Worm (Caenorhabditis elegans) whole organism, L3 larva: ENCODE measurements around the gene tsp-18.

Source experiments
- R02D3.7 ChIP-seq: fragments of 150-350 bp; optimal IDR thresholded peaks from 2 replicates; lab custom pipeline; 2014; ENCODE audit warnings: missing biosample characterization, missing genetic modification characterization
- ZK546.5 ChIP-seq: sonication (generic microtip); optimal IDR thresholded peaks from 2 replicates; lab custom pipeline; 2017; ENCODE audit warnings: missing biosample characterization, missing genetic modification characterization
- aly-2 ChIP-seq: fragments of 150-350 bp; optimal IDR thresholded peaks from 2 replicates; lab custom pipeline; 2014; ENCODE audit warnings: missing biosample characterization, missing genetic modification characterization
- ama-1 ChIP-seq: fragments of 150-350 bp; optimal IDR thresholded peaks from 2 replicates; lab custom pipeline; 2018
- ceh-16 ChIP-seq: sonication (generic microtip); optimal IDR thresholded peaks from 2 replicates; lab custom pipeline; 2017; ENCODE audit warnings: missing biosample characterization, missing genetic modification characterization
- ceh-28 ChIP-seq: fragments of 150-350 bp; optimal IDR thresholded peaks from 2 replicates; lab custom pipeline; 2014; ENCODE audit warnings: missing biosample characterization, missing genetic modification reagents, missing genetic modification characterization
- ceh-82 ChIP-seq: fragments of 150-350 bp; optimal IDR thresholded peaks from 2 replicates; lab custom pipeline; 2014; ENCODE audit warnings: missing biosample characterization, missing genetic modification characterization
- ceh-9 ChIP-seq: sonication (generic microtip); optimal IDR thresholded peaks from 2 replicates; lab custom pipeline; 2018; ENCODE audit warnings: missing biosample characterization, missing genetic modification characterization
- egl-27 ChIP-seq: sonication (generic microtip); optimal IDR thresholded peaks from 4 replicates; lab custom pipeline; 2017; ENCODE audit warnings: missing biosample characterization, missing genetic modification reagents, missing genetic modification characterization
- egl-5 ChIP-seq: fragments of 150-350 bp; optimal IDR thresholded peaks from 2 replicates; lab custom pipeline; 2017; ENCODE audit warnings: missing biosample characterization, missing genetic modification reagents, missing genetic modification characterization, inconsistent platforms
- elt-1 ChIP-seq: fragments of 150-350 bp; optimal IDR thresholded peaks from 2 replicates; lab custom pipeline; 2014; ENCODE audit warnings: missing biosample characterization, missing genetic modification characterization
- elt-2 ChIP-seq: sonication (generic microtip); optimal IDR thresholded peaks from 2 replicates; lab custom pipeline; 2016; ENCODE audit warnings: missing genetic modification reagents, mild to moderate bottlenecking, missing genetic modification characterization, missing compliant biosample characterization
- elt-3 ChIP-seq, 3 experiments: fragments of 150-350 bp in 1 of 3; sonication (generic microtip) in 2 of 3; optimal IDR thresholded peaks; 2 replicates in 2 of 3; 4 replicates in 1 of 3; lab custom pipeline; 2014 to 2017; ENCODE audit warnings: missing biosample characterization in 3 of 3, missing genetic modification characterization in 3 of 3
- eor-1 ChIP-seq, 2 experiments: fragments of 150-350 bp; optimal IDR thresholded peaks; 2 replicates each; lab custom pipeline; 2014 to 2018; ENCODE audit warnings: missing biosample characterization in 2 of 2, missing genetic modification characterization in 2 of 2
- fkh-10 ChIP-seq: sonication (generic microtip); optimal IDR thresholded peaks from 2 replicates; lab custom pipeline; 2017; ENCODE audit warnings: missing biosample characterization, missing genetic modification reagents, missing genetic modification characterization
- fkh-2 ChIP-seq: fragments of 150-350 bp; optimal IDR thresholded peaks from 2 replicates; lab custom pipeline; 2014; ENCODE audit warnings: missing biosample characterization, missing genetic modification reagents, missing genetic modification characterization
- fos-1 ChIP-seq: fragments of 150-350 bp; optimal IDR thresholded peaks from 2 replicates; lab custom pipeline; 2014; ENCODE audit warnings: missing biosample characterization, missing genetic modification characterization
- hmg-11 ChIP-seq: sonication (generic microtip); optimal IDR thresholded peaks from 2 replicates; lab custom pipeline; 2016; ENCODE audit warnings: missing genetic modification characterization, missing compliant biosample characterization
- jun-1 ChIP-seq: fragments of 150-350 bp; optimal IDR thresholded peaks from 2 replicates; lab custom pipeline; 2014; ENCODE audit warnings: missing biosample characterization, missing genetic modification reagents, missing genetic modification characterization
- lin-15B ChIP-seq: fragments of 150-350 bp; optimal IDR thresholded peaks from 2 replicates; lab custom pipeline; 2014; ENCODE audit warnings: missing biosample characterization, missing genetic modification characterization
- lin-39 ChIP-seq: fragments of 150-350 bp; optimal IDR thresholded peaks from 2 replicates; lab custom pipeline; 2018; ENCODE audit warnings: missing biosample characterization, missing genetic modification reagents, missing genetic modification characterization
- lsy-12 ChIP-seq: sonication (generic microtip); optimal IDR thresholded peaks from 2 replicates; lab custom pipeline; 2016; ENCODE audit warnings: mild to moderate bottlenecking, missing genetic modification characterization, missing compliant biosample characterization
- mdl-1 ChIP-seq: fragments of 150-350 bp; optimal IDR thresholded peaks from 2 replicates; lab custom pipeline; 2014; ENCODE audit warnings: missing biosample characterization, missing genetic modification characterization
- nfya-1 ChIP-seq: sonication (generic microtip); optimal IDR thresholded peaks from 2 replicates; lab custom pipeline; 2017; ENCODE audit warnings: missing genetic modification characterization, mild to moderate bottlenecking, missing compliant biosample characterization, antibody characterized with exemption, moderate library complexity; ENCODE audit not compliant: insufficient read depth
- nhr-11 ChIP-seq: fragments of 150-350 bp; optimal IDR thresholded peaks from 2 replicates; lab custom pipeline; 2014; ENCODE audit warnings: missing biosample characterization, missing genetic modification characterization
- nhr-12 ChIP-seq: fragments of 150-350 bp; optimal IDR thresholded peaks from 2 replicates; lab custom pipeline; 2014; ENCODE audit warnings: missing biosample characterization, missing genetic modification characterization
- nhr-23 ChIP-seq: fragments of 150-350 bp; optimal IDR thresholded peaks from 2 replicates; lab custom pipeline; 2014; ENCODE audit warnings: missing biosample characterization, missing genetic modification reagents, missing genetic modification characterization
- nhr-237 ChIP-seq: fragments of 150-350 bp; optimal IDR thresholded peaks from 2 replicates; lab custom pipeline; 2014; ENCODE audit warnings: missing biosample characterization, missing genetic modification characterization
- nhr-67 ChIP-seq: fragments of 150-350 bp; optimal IDR thresholded peaks from 2 replicates; lab custom pipeline; 2014; ENCODE audit warnings: missing biosample characterization, missing genetic modification characterization
- nhr-76 ChIP-seq: fragments of 150-350 bp; sonication (generic microtip); optimal IDR thresholded peaks from 5 replicates; lab custom pipeline; 2014; ENCODE audit warnings: missing biosample characterization, missing genetic modification characterization
- nhr-77 ChIP-seq: fragments of 150-350 bp; optimal IDR thresholded peaks from 2 replicates; lab custom pipeline; 2014; ENCODE audit warnings: missing biosample characterization, missing genetic modification characterization
- pha-4 ChIP-seq: fragments of 150-350 bp; optimal IDR thresholded peaks from 2 replicates; lab custom pipeline; 2014; ENCODE audit warnings: missing biosample characterization, missing genetic modification reagents, missing genetic modification characterization
- pqm-1 ChIP-seq: fragments of 150-350 bp; optimal IDR thresholded peaks from 2 replicates; lab custom pipeline; 2017; ENCODE audit warnings: missing biosample characterization, missing genetic modification characterization, inconsistent platforms
- sea-2 ChIP-seq: fragments of 150-350 bp; sonication (generic microtip); optimal IDR thresholded peaks from 4 replicates; lab custom pipeline; 2014; ENCODE audit warnings: missing biosample characterization, missing genetic modification reagents, missing genetic modification characterization
- skn-1 ChIP-seq: fragments of 150-350 bp; optimal IDR thresholded peaks from 2 replicates; lab custom pipeline; 2014; ENCODE audit warnings: missing biosample characterization, missing genetic modification characterization
- snpc-4 ChIP-seq: fragments of 150-350 bp; optimal IDR thresholded peaks from 2 replicates; lab custom pipeline; 2014; ENCODE audit warnings: missing biosample characterization, missing genetic modification characterization
- tbx-2 ChIP-seq: sonication (generic microtip); optimal IDR thresholded peaks from 2 replicates; lab custom pipeline; 2016; ENCODE audit warnings: mild to moderate bottlenecking, missing genetic modification characterization, missing compliant biosample characterization
- unc-39 ChIP-seq: sonication (generic microtip); optimal IDR thresholded peaks from 4 replicates; lab custom pipeline; 2017; ENCODE audit warnings: missing biosample characterization, missing genetic modification characterization
- unc-62 ChIP-seq: fragments of 150-350 bp; sonication (generic microtip); optimal IDR thresholded peaks from 4 replicates; lab custom pipeline; 2014; ENCODE audit warnings: missing biosample characterization, missing genetic modification reagents, missing genetic modification characterization
- zag-1 ChIP-seq: fragments of 150-350 bp; optimal IDR thresholded peaks from 2 replicates; lab custom pipeline; 2014; ENCODE audit warnings: missing biosample characterization, missing genetic modification characterization
- ztf-11 ChIP-seq: fragments of 150-350 bp; optimal IDR thresholded peaks from 2 replicates; lab custom pipeline; 2014; ENCODE audit warnings: missing biosample characterization, missing genetic modification characterization
- ztf-4 ChIP-seq: fragments of 150-350 bp; optimal IDR thresholded peaks from 2 replicates; lab custom pipeline; 2014; ENCODE audit warnings: missing biosample characterization, missing genetic modification characterization

tsp-18 gene

DNA sequence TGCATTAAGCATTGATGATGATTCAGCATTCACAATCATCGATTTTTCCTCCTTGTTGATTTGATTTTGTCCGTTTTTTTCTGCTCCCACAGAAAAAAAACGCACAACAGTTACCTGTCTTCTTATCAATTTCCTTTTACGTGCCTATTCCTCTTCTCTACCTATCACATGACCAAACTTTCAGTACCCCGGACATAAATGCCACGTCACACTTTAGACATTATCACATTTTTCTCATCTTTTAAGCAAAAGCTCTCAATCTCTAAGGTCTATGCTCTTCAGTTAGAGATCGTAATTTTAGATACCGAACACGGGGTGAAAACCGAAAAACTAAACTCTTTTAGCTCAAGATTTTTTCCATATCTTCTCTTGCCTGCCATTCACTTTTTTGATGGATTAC, 31.7 kb downstream of the tsp-18 start:
- TF ChIP-seq pqm-1 (peak; percentile 76), jun-1 (tag; lab: Kevin White, UChicago) (peak; percentile 78), lin-39 (tag; lab: Kevin White, UChicago) (no peak), elt-2 (tag; lab: Kevin White, UChicago) (peak; percentile 87), ZK546.5 (no peak), pha-4 (tag; lab: Kevin White, UChicago) (peak; percentile 28), ceh-9 (tag; lab: Kevin White, UChicago) (no peak), elt-1 (tag; lab: Kevin White, UChicago) (peak; percentile 87)

DNA sequence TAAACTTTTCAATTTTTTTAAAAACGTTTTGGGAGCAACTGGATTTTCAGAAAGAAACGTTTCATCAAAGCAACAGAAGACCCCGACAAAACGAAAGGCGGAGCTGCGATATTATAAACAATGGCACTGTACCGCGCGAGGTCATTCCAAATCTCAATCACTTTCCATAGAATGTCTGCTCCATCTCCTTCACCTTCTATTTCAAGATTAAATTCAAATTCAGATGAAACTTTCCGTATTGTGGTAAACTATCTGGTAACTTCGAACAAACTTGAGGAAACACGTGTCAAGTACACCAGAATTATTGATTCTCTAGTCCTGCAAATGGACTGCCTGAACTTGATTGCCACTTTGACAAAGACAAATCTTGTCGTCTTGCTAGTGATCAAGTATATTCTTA, 36.5 kb downstream of the tsp-18 start, which contains the start of gene F28B12.6:
F28B12.6 (plus strand) TSS at position 49 of the 400 bp plus-strand sequence.
- TF ChIP-seq elt-2 (tag; lab: Kevin White, UChicago): no peak
- no peak for TF ChIP-seq fkh-10
- no peak for TF ChIP-seq lsy-12
- no peak for TF ChIP-seq eor-1 (tag; optimal IDR thresholded peaks at IDR 0.05; lab: Kevin White, UChicago)
- TF ChIP-seq hmg-11 (tag; lab: Kevin White, UChicago): no peak
- TF ChIP-seq elt-3 (tag; optimal IDR thresholded peaks at IDR 0.05; lab: Kevin White, UChicago): no peak
- TF ChIP-seq ztf-4 (tag; lab: Kevin White, UChicago): no peak
- no peak for TF ChIP-seq nhr-77 (tag; lab: Kevin White, UChicago)
- no peak for TF ChIP-seq nfya-1

DNA sequence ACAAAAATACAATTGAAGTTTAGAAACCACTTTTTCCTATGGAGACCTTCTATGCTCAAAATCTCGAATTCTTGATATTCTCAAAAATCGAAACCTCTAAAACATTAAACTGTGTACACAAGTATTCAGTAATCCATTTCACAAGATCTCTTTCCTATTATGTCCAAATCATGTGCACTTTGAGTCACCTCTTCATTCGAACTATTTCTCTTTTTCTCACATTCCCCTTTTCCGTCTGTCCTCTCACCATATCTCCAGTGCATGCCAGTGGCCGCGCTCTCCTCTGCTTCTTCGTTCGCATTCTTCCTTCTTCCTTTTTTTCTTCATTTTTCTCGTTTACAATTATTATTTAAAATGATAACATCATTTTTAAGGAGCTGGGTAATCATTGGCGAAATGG, 38.2 kb downstream of the tsp-18 start, which contains the start of gene F28B12.1:
F28B12.1 (plus strand) TSS at position 335 of the 400 bp plus-strand sequence.
- peak; percentile 49 for TF ChIP-seq nfya-1
- no peak for TF ChIP-seq nhr-12 (tag; lab: Kevin White, UChicago)
- TF ChIP-seq elt-1 (tag; lab: Kevin White, UChicago): no peak
- no peak for TF ChIP-seq tbx-2 (tag; lab: Kevin White, UChicago)
- TF ChIP-seq nhr-76: no peak
- no peak for TF ChIP-seq elt-3 (tag; optimal IDR thresholded peaks at IDR 0.05; lab: Kevin White, UChicago)
- TF ChIP-seq ceh-82 (tag; lab: Kevin White, UChicago): no peak
- TF ChIP-seq hmg-11 (tag; lab: Kevin White, UChicago): peak; percentile 37
- TF ChIP-seq ama-1 (lab: Kevin White, UChicago): no peak
- TF ChIP-seq unc-39 (tag; lab: Kevin White, UChicago): no peak
- TF ChIP-seq snpc-4: no peak
- no peak for TF ChIP-seq nhr-23 (tag; lab: Kevin White, UChicago)
- TF ChIP-seq unc-62 (GFP tag; lab: Kevin White, UChicago): no peak
- TF ChIP-seq fos-1 (tag; lab: Kevin White, UChicago): no peak
- TF ChIP-seq fkh-10: peak; percentile 5
- no peak for TF ChIP-seq R02D3.7 (tag; lab: Kevin White, UChicago)
- no peak for TF ChIP-seq pqm-1
- no peak for TF ChIP-seq zag-1
- TF ChIP-seq ceh-28 (tag; lab: Kevin White, UChicago): no peak
- TF ChIP-seq nhr-237 (tag; lab: Kevin White, UChicago): no peak
- TF ChIP-seq egl-27 (tag; lab: Kevin White, UChicago): no peak
- TF ChIP-seq, all 47 proteins: peak for 3

DNA sequence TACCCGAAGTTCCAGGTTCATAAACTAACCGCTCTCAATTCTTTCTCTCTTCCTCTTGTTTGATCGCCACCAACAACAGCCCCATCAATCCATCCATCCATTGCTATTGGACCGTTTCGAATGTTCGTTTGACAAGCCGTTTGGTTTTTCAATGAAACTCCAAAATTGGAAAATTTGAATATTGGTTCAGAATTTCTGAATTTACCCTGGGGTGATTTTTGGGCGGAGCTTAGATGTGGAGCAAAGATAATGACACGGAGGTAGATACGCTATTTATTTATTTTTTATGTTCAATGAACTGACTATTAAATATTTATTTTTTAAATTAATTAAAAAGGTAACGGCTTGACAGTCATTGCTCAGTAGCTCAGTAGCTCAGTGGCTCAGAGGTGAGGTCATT, 39.9 kb downstream of the tsp-18 start, which contains the start of gene B0034.2:
B0034.2 (minus strand) TSS at position 101 of the 400 bp plus-strand sequence.
- no peak for TF ChIP-seq egl-27 (tag; lab: Kevin White, UChicago)
- no peak for TF ChIP-seq elt-2 (tag; lab: Kevin White, UChicago)
- TF ChIP-seq nhr-12 (tag; lab: Kevin White, UChicago): no peak
- no peak for TF ChIP-seq nhr-237 (tag; lab: Kevin White, UChicago)
- no peak for TF ChIP-seq mdl-1 (tag; lab: Kevin White, UChicago)
- no peak for TF ChIP-seq ceh-9 (tag; lab: Kevin White, UChicago)
- TF ChIP-seq elt-1 (tag; lab: Kevin White, UChicago): no peak
- TF ChIP-seq ztf-11 (tag; lab: Kevin White, UChicago): no peak
- TF ChIP-seq egl-5 (tag; lab: Kevin White, UChicago): no peak
- TF ChIP-seq pqm-1: no peak
- no peak for TF ChIP-seq ama-1 (lab: Kevin White, UChicago)

DNA sequence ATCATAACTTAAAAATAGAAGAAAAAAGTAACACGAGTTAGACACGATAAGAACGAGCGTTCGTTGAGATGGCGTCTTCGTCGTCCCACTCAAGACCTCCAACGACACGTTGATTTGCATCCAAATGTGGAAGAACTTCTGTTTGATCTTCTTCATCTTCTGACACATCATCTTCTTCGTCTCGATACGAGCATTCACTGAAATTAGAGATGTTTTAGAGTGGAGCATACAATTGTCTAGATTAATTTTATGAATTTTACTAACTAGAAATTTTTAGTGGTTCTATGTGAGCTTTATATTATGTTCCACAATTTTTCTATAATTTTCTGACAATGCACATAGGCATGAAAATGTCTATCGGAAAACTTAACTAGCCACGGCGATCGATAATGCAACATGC, 41.5 kb downstream of the tsp-18 start:
- TF ChIP-seq sea-2 (GFP tag; lab: Kevin White, UChicago) (no peak), jun-1 (tag; lab: Kevin White, UChicago) (no peak), elt-3 (tag; optimal IDR thresholded peaks at IDR 0.05; lab: Kevin White, UChicago) (no peak), fos-1 (tag; lab: Kevin White, UChicago) (no peak), aly-2 (tag; lab: Kevin White, UChicago) (no peak), nhr-11 (tag; lab: Kevin White, UChicago) (no peak), lsy-12 (no peak), unc-39 (tag; lab: Kevin White, UChicago) (no peak), lin-39 (tag; lab: Kevin White, UChicago) (no peak), nhr-67 (tag; lab: Kevin White, UChicago) (no peak), zag-1 (no peak), nhr-12 (tag; lab: Kevin White, UChicago) (no peak), fkh-2 (tag; lab: Kevin White, UChicago) (no peak), nhr-237 (tag; lab: Kevin White, UChicago) (no peak), skn-1 (tag; lab: Kevin White, UChicago) (no peak), unc-62 (GFP tag; lab: Kevin White, UChicago) (no peak), ceh-16 (tag; lab: Kevin White, UChicago) (no peak), ama-1 (lab: Kevin White, UChicago) (no peak), egl-5 (tag; lab: Kevin White, UChicago) (no peak), lin-15B (no peak)
- TF ChIP-seq, all 47 proteins: peak for 0
